Fruit fly (Drosophila melanogaster) whole organism, prepupa: ENCODE data around the gene CG11309.

Experiments used
- Blimp-1 ChIP-seq: fragments of 200-800 bp; sonication (Bioruptor generic); optimal IDR thresholded peaks from 3 replicates; lab custom pipeline; 2017; ENCODE audit warnings: missing biosample characterization, missing genetic modification characterization, mild to moderate bottlenecking, moderate library complexity, missing genetic modification reagents
- CG10631 ChIP-seq: fragments of 200-800 bp; sonication (Bioruptor generic); optimal IDR thresholded peaks from 2 replicates; lab custom pipeline; 2016; ENCODE audit warnings: missing biosample characterization, missing genetic modification characterization
- CG10669 ChIP-seq: fragments of 200-800 bp; sonication (Bioruptor generic); optimal IDR thresholded peaks from 3 replicates; lab custom pipeline; 2018; ENCODE audit warnings: missing biosample characterization, mild to moderate bottlenecking, missing genetic modification characterization, moderate library complexity
- CG11294 ChIP-seq: fragments of 200-800 bp; sonication (Bioruptor generic); IDR thresholded peaks from 2 replicates; pipeline ENCODE4 v1.3.6; 2022; ENCODE audit warnings: missing biosample characterization, missing genetic modification characterization
- CG11762 ChIP-seq: fragments of 200-800 bp; sonication (Bioruptor generic); optimal IDR thresholded peaks from 3 replicates; lab custom pipeline; 2016; ENCODE audit warnings: missing biosample characterization, missing genetic modification characterization; ENCODE audit not compliant: insufficient read depth
- CG11902 ChIP-seq: fragments of 200-800 bp; sonication (Bioruptor generic); optimal IDR thresholded peaks from 3 replicates; lab custom pipeline; 2016; ENCODE audit warnings: missing biosample characterization, missing genetic modification characterization
- CG1621 ChIP-seq: fragments of 200-800 bp; sonication (Bioruptor generic); optimal IDR thresholded peaks from 3 replicates; lab custom pipeline; 2018; ENCODE audit warnings: missing biosample characterization, mild to moderate bottlenecking, missing genetic modification characterization
- CG3032 ChIP-seq: fragments of 200-800 bp; optimal IDR thresholded peaks from 2 replicates; lab custom pipeline; 2019; ENCODE audit warnings: missing biosample characterization, mild to moderate bottlenecking, missing genetic modification characterization, moderate library complexity
- CG31627 ChIP-seq: fragments of 200-800 bp; sonication (Bioruptor generic); optimal IDR thresholded peaks from 3 replicates; lab custom pipeline; 2016; ENCODE audit warnings: missing biosample characterization, missing genetic modification characterization
- CG32006 ChIP-seq: fragments of 200-800 bp; sonication (Bioruptor generic); optimal IDR thresholded peaks from 3 replicates; lab custom pipeline; 2017; ENCODE audit warnings: missing biosample characterization, mild to moderate bottlenecking, missing genetic modification characterization
- CG34406 ChIP-seq: fragments of 200-800 bp; sonication (Bioruptor generic); optimal IDR thresholded peaks from 3 replicates; lab custom pipeline; 2016; ENCODE audit warnings: missing biosample characterization, missing genetic modification characterization
- CG3919 ChIP-seq: fragments of 200-800 bp; sonication (Bioruptor generic); optimal IDR thresholded peaks from 3 replicates; lab custom pipeline; 2016; ENCODE audit warnings: missing biosample characterization, missing genetic modification characterization
- CG4318 ChIP-seq: fragments of 200-800 bp; sonication (Bioruptor generic); optimal IDR thresholded peaks from 3 replicates; lab custom pipeline; 2017; ENCODE audit warnings: missing biosample characterization, mild to moderate bottlenecking, missing genetic modification characterization
- CG6276 ChIP-seq: fragments of 200-800 bp; sonication (Bioruptor generic); optimal IDR thresholded peaks from 2 replicates; lab custom pipeline; 2017; ENCODE audit warnings: missing biosample characterization, mild to moderate bottlenecking, missing genetic modification characterization
- CG6854 ChIP-seq: fragments of 200-800 bp; sonication (Bioruptor generic); optimal IDR thresholded peaks from 2 replicates; lab custom pipeline; 2017; ENCODE audit warnings: missing biosample characterization, mild to moderate bottlenecking, missing genetic modification characterization
- CG7368 ChIP-seq: fragments of 200-800 bp; sonication (Bioruptor generic); optimal IDR thresholded peaks from 3 replicates; lab custom pipeline; 2016; ENCODE audit warnings: missing biosample characterization, missing genetic modification characterization
- CG8119 ChIP-seq: fragments of 200-800 bp; sonication (Bioruptor generic); IDR thresholded peaks from 3 replicates; pipeline ENCODE4 v1.3.6; 2022; ENCODE audit warnings: missing biosample characterization, missing genetic modification characterization
- CG8632 ChIP-seq: fragments of 200-800 bp; sonication (Bioruptor generic); optimal IDR thresholded peaks from 3 replicates; lab custom pipeline; 2016; ENCODE audit warnings: missing biosample characterization, missing genetic modification characterization
- Eip75B ChIP-seq: fragments of 200-800 bp; sonication (Bioruptor generic); optimal IDR thresholded peaks from 3 replicates; lab custom pipeline; 2016; ENCODE audit warnings: missing biosample characterization, missing genetic modification characterization
- Eip78C ChIP-seq: fragments of 200-800 bp; sonication (Bioruptor generic); peaks from one replicate; lab custom pipeline; 2016; ENCODE audit warnings: missing biosample characterization, missing genetic modification characterization
- Eip93F ChIP-seq: fragments of 200-800 bp; sonication (Bioruptor generic); optimal IDR thresholded peaks from 2 replicates; lab custom pipeline; 2016; ENCODE audit warnings: missing biosample characterization, mild to moderate bottlenecking, missing genetic modification characterization
- Ets21C ChIP-seq: fragments of 200-800 bp; sonication (Bioruptor generic); optimal IDR thresholded peaks from 3 replicates; lab custom pipeline; 2016; ENCODE audit warnings: missing biosample characterization, missing genetic modification characterization
- Ets96B ChIP-seq: fragments of 200-800 bp; optimal IDR thresholded peaks from 2 replicates; lab custom pipeline; 2019; ENCODE audit warnings: missing biosample characterization, mild to moderate bottlenecking, missing genetic modification characterization, moderate library complexity
- Met ChIP-seq: fragments of 200-800 bp; sonication (Bioruptor generic); optimal IDR thresholded peaks from 3 replicates; lab custom pipeline; 2016; ENCODE audit warnings: missing biosample characterization, missing genetic modification characterization
- OdsH ChIP-seq: fragments of 200-800 bp; sonication (Bioruptor generic); optimal IDR thresholded peaks from 3 replicates; lab custom pipeline; 2016; ENCODE audit warnings: missing biosample characterization, missing genetic modification characterization
- Smox ChIP-seq: fragments of 200-800 bp; sonication (Bioruptor generic); optimal IDR thresholded peaks from 3 replicates; lab custom pipeline; 2016; ENCODE audit warnings: missing biosample characterization, missing genetic modification characterization
- Sox102F ChIP-seq: fragments of 200-800 bp; sonication (Bioruptor generic); optimal IDR thresholded peaks from 2 replicates; lab custom pipeline; 2016; ENCODE audit warnings: missing biosample characterization, mild to moderate bottlenecking, missing genetic modification characterization
- Sox14 ChIP-seq: fragments of 200-800 bp; sonication (Bioruptor generic); optimal IDR thresholded peaks from 3 replicates; lab custom pipeline; 2016; ENCODE audit warnings: missing biosample characterization, missing genetic modification characterization
- Sox15 ChIP-seq: fragments of 200-800 bp; sonication (Bioruptor generic); optimal IDR thresholded peaks from 3 replicates; lab custom pipeline; 2016; ENCODE audit warnings: missing biosample characterization, missing genetic modification characterization
- acj6 ChIP-seq: fragments of 200-800 bp; sonication (Bioruptor generic); optimal IDR thresholded peaks from 3 replicates; lab custom pipeline; 2016; ENCODE audit warnings: missing biosample characterization, missing genetic modification characterization
- cyc ChIP-seq: fragments of 200-800 bp; sonication (Bioruptor generic); optimal IDR thresholded peaks from 3 replicates; lab custom pipeline; 2016; ENCODE audit warnings: missing biosample characterization, missing genetic modification characterization
- dac ChIP-seq: fragments of 200-800 bp; sonication (Bioruptor generic); optimal IDR thresholded peaks from 2 replicates; lab custom pipeline; 2017; ENCODE audit warnings: missing biosample characterization, mild to moderate bottlenecking, missing genetic modification characterization
- eg ChIP-seq: fragments of 200-800 bp; sonication (Bioruptor generic); IDR thresholded peaks from 3 replicates; pipeline ENCODE4 v1.3.6; 2022; ENCODE audit warnings: missing biosample characterization, missing genetic modification characterization
- esn ChIP-seq: fragments of 200-800 bp; sonication (Bioruptor generic); optimal IDR thresholded peaks from 2 replicates; lab custom pipeline; 2016; ENCODE audit warnings: missing biosample characterization, mild to moderate bottlenecking, missing genetic modification characterization, moderate library complexity
- fd85E ChIP-seq: fragments of 200-800 bp; sonication (Bioruptor generic); optimal IDR thresholded peaks from 3 replicates; lab custom pipeline; 2016; ENCODE audit warnings: missing biosample characterization, missing genetic modification characterization
- lz ChIP-seq: fragments of 200-800 bp; sonication (Bioruptor generic); optimal IDR thresholded peaks from 3 replicates; lab custom pipeline; 2016; ENCODE audit warnings: missing biosample characterization, missing genetic modification characterization
- pdm3 ChIP-seq: fragments of 200-800 bp; sonication (Bioruptor generic); optimal IDR thresholded peaks from 3 replicates; lab custom pipeline; 2016; ENCODE audit warnings: missing biosample characterization, missing genetic modification characterization
- salr ChIP-seq, 2 experiments: fragments of 200-800 bp; sonication (Bioruptor generic); optimal IDR thresholded peaks; 3 replicates each; lab custom pipeline; 2016 to 2018; ENCODE audit warnings: missing biosample characterization in 2 of 2, missing genetic modification characterization in 2 of 2, mild to moderate bottlenecking in 1 of 2
- spab ChIP-seq: fragments of 200-800 bp; sonication (Bioruptor generic); optimal IDR thresholded peaks from 2 replicates; lab custom pipeline; 2017; ENCODE audit warnings: missing biosample characterization, mild to moderate bottlenecking, missing genetic modification characterization, missing genetic modification reagents
- ss ChIP-seq, 2 experiments: fragments of 200-800 bp; sonication (Bioruptor generic); optimal IDR thresholded peaks; 2 replicates in 1 of 2; 3 replicates in 1 of 2; lab custom pipeline; 2017 to 2018; ENCODE audit warnings: mild to moderate bottlenecking in 2 of 2, missing biosample characterization in 2 of 2, missing genetic modification characterization in 2 of 2, moderate library complexity in 1 of 2
- svp ChIP-seq: fragments of 200-800 bp; sonication (Bioruptor generic); peaks from one replicate; lab custom pipeline; 2016; ENCODE audit warnings: missing biosample characterization, missing genetic modification characterization
- topi ChIP-seq: fragments of 200-800 bp; sonication (Bioruptor generic); optimal IDR thresholded peaks from 3 replicates; lab custom pipeline; 2016; ENCODE audit warnings: missing biosample characterization, missing genetic modification characterization
- vri ChIP-seq: fragments of 200-800 bp; sonication (Bioruptor generic); optimal IDR thresholded peaks from 3 replicates; lab custom pipeline; 2016; ENCODE audit warnings: missing biosample characterization, mild to moderate bottlenecking, missing genetic modification characterization

Gene CG11309

dm6 chr3L:21347197-21347831, 42.9 kb upstream of the CG11309 start (continued):
- TF ChIP-seq Met (GFP tag; lab: Kevin White, UChicago) (peak; percentile 61), vri (peak; percentile 25), CG10631 (GFP tag; lab: Kevin White, UChicago) (peak; percentile 75), fd85E (GFP tag; lab: Kevin White, UChicago) (no peak), CG6276 (GFP tag; lab: Kevin White, UChicago) (peak; percentile 49), ss (GFP tag; optimal IDR thresholded peaks at IDR 0.05; lab: Kevin White, UChicago) (no peak), dac (GFP tag; lab: Kevin White, UChicago) (peak; percentile 57), CG1621 (tag; lab: Kevin White, UChicago) (peak; percentile 32), cyc (GFP tag; lab: Kevin White, UChicago) (peak; percentile 55), CG11762 (GFP tag; lab: Kevin White, UChicago) (peak; percentile 53), CG8632 (GFP tag; lab: Kevin White, UChicago) (peak; percentile 58), OdsH (peak; percentile 76), Eip75B (GFP tag; lab: Kevin White, UChicago) (peak; percentile 58), CG6854 (GFP tag; lab: Kevin White, UChicago) (no peak), CG8119 (GFP tag; lab: Robert Waterston, UW) (peak; percentile 49; the same call in 2 of the 3 replicates), Sox15 (GFP tag; lab: Kevin White, UChicago) (peak; percentile 28)

DNA sequence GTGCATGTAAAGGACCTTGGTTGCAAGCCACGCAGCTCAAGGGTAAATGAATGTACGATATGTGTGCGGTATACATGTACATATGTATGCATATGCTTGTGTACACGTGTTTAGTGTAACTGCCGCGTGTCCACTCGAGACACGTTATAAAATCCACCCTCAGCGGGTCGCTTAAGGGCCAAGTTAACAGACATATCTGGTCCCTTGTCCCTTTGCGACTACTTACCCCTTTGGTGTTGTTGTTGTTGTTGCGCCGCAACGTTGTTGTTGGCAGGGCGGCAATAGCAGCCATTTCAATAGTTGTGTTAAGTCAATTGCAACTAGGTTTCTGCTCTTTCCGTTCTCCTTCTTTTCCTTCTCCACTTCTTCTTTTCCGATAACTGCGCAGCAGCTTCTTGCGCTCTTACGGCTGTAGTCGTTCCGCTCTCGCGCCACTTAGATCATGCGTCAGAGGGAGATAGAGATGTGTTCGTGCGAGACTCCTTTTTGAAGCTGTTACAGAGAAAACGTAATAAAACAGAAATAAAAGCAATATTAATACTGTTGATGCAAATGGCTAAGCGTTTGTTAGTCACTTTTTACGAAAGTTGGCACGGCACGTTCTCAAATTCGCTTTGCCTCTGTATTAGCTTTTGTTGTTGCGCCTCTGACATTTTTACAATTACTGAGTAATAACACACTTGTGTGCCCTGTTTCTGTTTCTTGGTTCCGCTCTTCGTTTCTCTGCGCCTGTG, 42.2 kb upstream of the CG11309 start:
- TF ChIP-seq ss (GFP tag; optimal IDR thresholded peaks at IDR 0.05; lab: Kevin White, UChicago) (peak in 1 of 2 experiments; percentile 43), CG32006 (GFP tag; lab: Kevin White, UChicago) (no peak), CG1621 (tag; lab: Kevin White, UChicago) (peak; percentile 43), Eip93F (GFP tag; lab: Kevin White, UChicago) (no peak), pdm3 (no peak), Blimp-1 (GFP tag; lab: Kevin White, UChicago) (no peak), Ets96B (tag; lab: Kevin White, UChicago) (peak; percentile 2), Eip75B (GFP tag; lab: Kevin White, UChicago) (no peak), CG11902 (GFP tag; lab: Kevin White, UChicago) (no peak), svp (GFP tag; lab: Kevin White, UChicago) (no peak), Eip78C (GFP tag; lab: Kevin White, UChicago) (no peak), dac (GFP tag; lab: Kevin White, UChicago) (no peak)

DNA sequence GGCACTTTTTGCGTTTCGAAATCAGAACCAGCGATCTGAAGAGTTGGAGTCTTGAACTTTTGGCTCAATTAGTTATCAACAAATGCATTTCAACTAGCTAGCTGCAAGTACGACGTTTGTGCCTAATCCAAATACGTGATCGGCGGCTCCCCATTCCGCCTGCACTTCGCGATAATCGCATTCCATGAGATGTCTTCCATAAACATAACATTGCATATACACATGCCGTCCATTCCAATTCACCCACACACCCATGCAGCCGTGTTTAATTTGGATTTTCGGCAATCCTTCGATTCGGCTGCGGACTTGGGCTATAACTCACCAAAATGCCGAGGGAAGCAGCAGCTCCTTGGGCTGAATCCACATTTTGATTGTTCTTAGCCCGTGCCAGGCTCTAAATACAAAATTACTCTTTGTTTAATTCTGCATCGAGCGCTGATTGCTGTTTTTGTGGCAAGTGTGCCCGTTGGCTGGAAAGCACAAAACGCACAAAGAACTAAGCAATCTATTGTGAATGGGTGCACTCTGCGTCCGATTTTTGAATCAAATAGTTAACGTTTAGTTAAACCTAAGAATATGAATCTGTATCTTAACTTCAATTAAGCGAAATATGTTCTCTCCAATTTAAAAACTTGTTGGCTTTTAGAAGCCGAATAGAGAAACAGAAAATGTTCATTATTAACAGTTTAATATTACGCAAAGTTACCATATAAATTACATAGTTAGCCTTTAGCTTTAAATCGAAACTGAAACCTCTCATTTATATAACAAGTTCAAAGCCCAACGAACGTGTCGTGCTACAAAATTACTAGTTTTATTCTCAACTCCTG, 39.0 kb upstream of the CG11309 start, which contains the start of the genes Tbc1d8-9 and CG32436:
Tbc1d8-9 (minus strand) TSS at position 463 of the 830 bp plus-strand sequence.
CG32436 (plus strand) TSS at position 780 of the 830 bp plus-strand sequence.
- no peak for TF ChIP-seq CG11294 (GFP tag; lab: Robert Waterston, UW)
- no peak for TF ChIP-seq Met (GFP tag; lab: Kevin White, UChicago)
- TF ChIP-seq Smox (GFP tag; lab: Kevin White, UChicago), result no peak
- no peak for TF ChIP-seq acj6 (GFP tag; lab: Kevin White, UChicago)
- TF ChIP-seq CG34406, result no peak
- no peak for TF ChIP-seq CG4318 (GFP tag; lab: Kevin White, UChicago)
- no peak for TF ChIP-seq CG11762 (GFP tag; lab: Kevin White, UChicago)
- no peak for TF ChIP-seq CG7368 (GFP tag; lab: Kevin White, UChicago)
- TF ChIP-seq Blimp-1 (GFP tag; lab: Kevin White, UChicago), result no peak
- TF ChIP-seq CG3032 (tag; lab: Kevin White, UChicago), result no peak
- peak; percentile 92 for TF ChIP-seq Sox14 (GFP tag; lab: Kevin White, UChicago)
- no peak for TF ChIP-seq Ets96B (tag; lab: Kevin White, UChicago)
- no peak for TF ChIP-seq Ets21C (GFP tag; lab: Kevin White, UChicago)
- TF ChIP-seq spab (GFP tag; lab: Kevin White, UChicago), result no peak
- TF ChIP-seq esn, result peak; percentile 15
- no peak; the same call in 2 of the 3 replicates for TF ChIP-seq eg (GFP tag; lab: Robert Waterston, UW)
- no peak for TF ChIP-seq topi (GFP tag; lab: Kevin White, UChicago)
- TF ChIP-seq lz, result no peak
- no peak for TF ChIP-seq CG10669 (GFP tag; lab: Kevin White, UChicago)
- TF ChIP-seq CG31627, result no peak
- TF ChIP-seq CG1621 (tag; lab: Kevin White, UChicago), result no peak
- no peak for TF ChIP-seq CG3919
- TF ChIP-seq Sox102F (GFP tag; lab: Kevin White, UChicago), result no peak
- TF ChIP-seq vri, result peak; percentile 17
- TF ChIP-seq cyc (GFP tag; lab: Kevin White, UChicago), result no peak
- no peak for TF ChIP-seq salr (GFP tag; optimal IDR thresholded peaks at IDR 0.05; lab: Kevin White, UChicago)
